Worm (Caenorhabditis elegans) whole organism, mixed stage, embryonic: ENCODE results near the gene ZK1320.11.

Experiments
- ces-1 ChIP-seq: fragments of 150-350 bp; optimal IDR thresholded peaks from 2 replicates; lab custom pipeline; 2014; ENCODE audit warnings: missing biosample characterization, missing genetic modification reagents, missing genetic modification characterization
- elt-1 ChIP-seq: sonication (generic microtip); optimal IDR thresholded peaks from 2 replicates; lab custom pipeline; 2017; ENCODE audit warnings: missing genetic modification characterization, mild to moderate bottlenecking, missing compliant biosample characterization, antibody characterized with exemption, moderate library complexity, borderline replicate concordance; ENCODE audit not compliant: insufficient read depth
- elt-3 ChIP-seq: fragments of 150-350 bp; optimal IDR thresholded peaks from 2 replicates; lab custom pipeline; 2014; ENCODE audit warnings: missing biosample characterization, missing genetic modification characterization
- hlh-1 ChIP-seq: fragments of 150-350 bp; optimal IDR thresholded peaks from 2 replicates; lab custom pipeline; 2014; ENCODE audit warnings: missing biosample characterization, missing genetic modification reagents, missing genetic modification characterization
- mep-1 ChIP-seq: fragments of 150-350 bp; optimal IDR thresholded peaks from 2 replicates; lab custom pipeline; 2017; ENCODE audit warnings: missing biosample characterization, missing genetic modification reagents, missing genetic modification characterization, inconsistent platforms
- nhr-28 ChIP-seq: fragments of 150-350 bp; optimal IDR thresholded peaks from 2 replicates; lab custom pipeline; 2014; ENCODE audit warnings: missing biosample characterization, missing genetic modification characterization
- tbx-8 ChIP-seq: fragments of 200-800 bp; sonication (Bioruptor generic); optimal IDR thresholded peaks from 2 replicates; lab custom pipeline; 2018; ENCODE audit warnings: mild to moderate bottlenecking, missing genetic modification characterization, moderate library complexity, missing compliant biosample characterization
- unc-62 ChIP-seq: fragments of 150-350 bp; optimal IDR thresholded peaks from 2 replicates; lab custom pipeline; 2014; ENCODE audit warnings: missing biosample characterization, missing genetic modification reagents, missing genetic modification characterization
- ztf-11 ChIP-seq: fragments of 150-350 bp; optimal IDR thresholded peaks from 2 replicates; lab custom pipeline; 2014; ENCODE audit warnings: missing biosample characterization, missing genetic modification characterization

ce11 chrII:9644940-9645634 is 22.3 kb upstream of the ZK1320.11 start:
- TF ChIP-seq mep-1 (tag; lab: Kevin White, UChicago) (no peak), tbx-8 (GFP tag; lab: Kevin White, UChicago) (no peak), elt-1 (tag; lab: Kevin White, UChicago) (peak; percentile 95), unc-62 (GFP tag; lab: Kevin White, UChicago) (peak; percentile 87), ztf-11 (tag; lab: Kevin White, UChicago) (no peak), nhr-28 (tag; lab: Kevin White, UChicago) (no peak), hlh-1 (tag; lab: Kevin White, UChicago) (no peak), elt-3 (tag; lab: Kevin White, UChicago) (no peak), ces-1 (no peak)
